Fruit fly (Drosophila melanogaster) whole organism, embryonic: Measurements from ENCODE around the gene Tusp.

Experiments
- ATbp ChIP-seq: fragments of 200-800 bp; sonication (Bioruptor generic); optimal IDR thresholded peaks from 2 replicates; lab custom pipeline; 2017; ENCODE audit warnings: missing biosample characterization, mild to moderate bottlenecking, missing genetic modification characterization, missing genetic modification reagents
- Bgb ChIP-seq: fragments of 200-800 bp; sonication (Bioruptor generic); IDR thresholded peaks from 2 replicates; pipeline ENCODE4 v1.3.6; 2022; ENCODE audit warnings: missing biosample characterization, missing genetic modification characterization; ENCODE audit not compliant: partially characterized antibody
- CG11696 ChIP-seq: fragments of 200-800 bp; sonication (Bioruptor generic); IDR thresholded peaks from 2 replicates; pipeline ENCODE4 v1.3.6; 2022; ENCODE audit warnings: missing biosample characterization, missing genetic modification characterization
- CG12219 ChIP-seq: fragments of 200-800 bp; sonication (Bioruptor generic); optimal IDR thresholded peaks from 3 replicates; lab custom pipeline; 2018; ENCODE audit warnings: missing biosample characterization, mild to moderate bottlenecking, missing genetic modification characterization
- CG12942 ChIP-seq: fragments of 200-800 bp; sonication (Bioruptor generic); optimal IDR thresholded peaks from 3 replicates; lab custom pipeline; 2016; ENCODE audit warnings: missing biosample characterization, missing genetic modification characterization
- CG13624 ChIP-seq: fragments of 200-800 bp; sonication (Bioruptor generic); optimal IDR thresholded peaks from 2 replicates; lab custom pipeline; 2016; ENCODE audit warnings: missing biosample characterization, missing genetic modification characterization
- CG16813 ChIP-seq: fragments of 200-800 bp; sonication (Bioruptor generic); IDR thresholded peaks from 3 replicates; pipeline ENCODE4 v1.3.6; 2022; ENCODE audit warnings: missing biosample characterization, missing genetic modification characterization; ENCODE audit not compliant: partially characterized antibody
- CG17361 ChIP-seq: fragments of 200-800 bp; sonication (Bioruptor generic); IDR thresholded peaks from 3 replicates; pipeline ENCODE4 v1.3.6; 2022; ENCODE audit warnings: missing biosample characterization, missing genetic modification characterization
- CG17802 ChIP-seq: fragments of 200-800 bp; sonication (Bioruptor generic); optimal IDR thresholded peaks from 2 replicates; lab custom pipeline; 2018; ENCODE audit warnings: missing biosample characterization, mild to moderate bottlenecking, missing genetic modification characterization, moderate library complexity
- CG1792 ChIP-seq: fragments of 200-800 bp; sonication (Bioruptor generic); optimal IDR thresholded peaks from 2 replicates; lab custom pipeline; 2016; ENCODE audit warnings: missing biosample characterization, missing genetic modification characterization
- CG18262 ChIP-seq: fragments of 200-800 bp; optimal IDR thresholded peaks from 3 replicates; lab custom pipeline; 2019; ENCODE audit warnings: missing biosample characterization, mild to moderate bottlenecking, missing genetic modification characterization, moderate library complexity
- CG2712 ChIP-seq: fragments of 200-800 bp; optimal IDR thresholded peaks from 3 replicates; lab custom pipeline; 2019; ENCODE audit warnings: missing biosample characterization, mild to moderate bottlenecking, missing genetic modification characterization, moderate library complexity
- CG2889 ChIP-seq: fragments of 200-800 bp; sonication (Bioruptor generic); IDR thresholded peaks from 3 replicates; pipeline ENCODE4 v1.3.6; 2022; ENCODE audit warnings: missing biosample characterization, missing genetic modification characterization
- CG31365 ChIP-seq: fragments of 200-800 bp; sonication (Bioruptor generic); optimal IDR thresholded peaks from 2 replicates; lab custom pipeline; 2018; ENCODE audit warnings: missing biosample characterization, mild to moderate bottlenecking, missing genetic modification characterization
- CG32532 ChIP-seq: fragments of 200-800 bp; sonication (Bioruptor generic); IDR thresholded peaks from 2 replicates; pipeline ENCODE4 v1.3.6; 2022; ENCODE audit warnings: missing biosample characterization, missing genetic modification characterization
- CG7963 ChIP-seq: fragments of 200-800 bp; sonication (Bioruptor generic); IDR thresholded peaks from 3 replicates; pipeline ENCODE4 v1.3.6; 2022; ENCODE audit warnings: missing biosample characterization, missing genetic modification characterization; ENCODE audit not compliant: partially characterized antibody
- CG7987 ChIP-seq: fragments of 200-800 bp; sonication (Bioruptor generic); optimal IDR thresholded peaks from 2 replicates; lab custom pipeline; 2018; ENCODE audit warnings: missing biosample characterization, mild to moderate bottlenecking, missing genetic modification characterization, moderate library complexity
- CG8089 ChIP-seq: fragments of 200-800 bp; sonication (Bioruptor generic); optimal IDR thresholded peaks from 3 replicates; lab custom pipeline; 2016; ENCODE audit warnings: missing biosample characterization, missing genetic modification characterization
- CG9437 ChIP-seq: fragments of 200-800 bp; sonication (Bioruptor generic); optimal IDR thresholded peaks from 2 replicates; lab custom pipeline; 2018; ENCODE audit warnings: missing biosample characterization, mild to moderate bottlenecking, missing genetic modification characterization
- CTCF ChIP-seq: fragments of 200-800 bp; sonication (Bioruptor generic); optimal IDR thresholded peaks from 2 replicates; lab custom pipeline; 2017; ENCODE audit warnings: missing biosample characterization, mild to moderate bottlenecking, missing genetic modification characterization, moderate library complexity
- Camta ChIP-seq: fragments of 200-800 bp; sonication (Bioruptor generic); optimal IDR thresholded peaks from 2 replicates; lab custom pipeline; 2016; ENCODE audit warnings: missing biosample characterization, missing genetic modification characterization
- CkIIα-i1 ChIP-seq: fragments of 200-800 bp; sonication (Bioruptor generic); IDR thresholded peaks from 2 replicates; pipeline ENCODE4 v1.3.6; 2022; ENCODE audit warnings: missing biosample characterization, missing genetic modification characterization
- D ChIP-seq, 2 experiments: fragments of 200-800 bp in 1 of 2; fragments of >200 bp in 1 of 2; sonication (Bioruptor generic) in 1 of 2; optimal IDR thresholded peaks; 2 replicates in 1 of 2; 3 replicates in 1 of 2; lab custom pipeline; 2017; ENCODE audit warnings: mild to moderate bottlenecking in 1 of 2, missing biosample characterization in 1 of 2, missing genetic modification characterization in 1 of 2, missing genetic modification reagents in 1 of 2
- E2f2 ChIP-seq: fragments of 200-800 bp; sonication (Bioruptor generic); IDR thresholded peaks from 2 replicates; pipeline ENCODE4 v1.3.6; 2022; ENCODE audit warnings: missing biosample characterization, missing genetic modification characterization
- Fer3 ChIP-seq: fragments of 200-800 bp; sonication (Bioruptor generic); optimal IDR thresholded peaks from 2 replicates; lab custom pipeline; 2018; ENCODE audit warnings: missing biosample characterization, mild to moderate bottlenecking, missing genetic modification characterization, moderate library complexity
- Gsc ChIP-seq: fragments of 200-800 bp; sonication (Bioruptor generic); IDR thresholded peaks from 2 replicates; pipeline ENCODE4 v1.3.6; 2022; ENCODE audit warnings: missing biosample characterization, missing genetic modification characterization
- HLHmδ ChIP-seq: fragments of 200-800 bp; sonication (Bioruptor generic); optimal IDR thresholded peaks from 2 replicates; lab custom pipeline; 2018; ENCODE audit warnings: missing biosample characterization, mild to moderate bottlenecking, missing genetic modification characterization, moderate library complexity
- Mad ChIP-seq: fragments of 200-800 bp; sonication (Bioruptor generic); optimal IDR thresholded peaks from 2 replicates; lab custom pipeline; 2016; ENCODE audit warnings: missing biosample characterization, missing genetic modification characterization
- Nf-YA ChIP-seq: fragments of 200-800 bp; sonication (Bioruptor generic); IDR thresholded peaks from 2 replicates; pipeline ENCODE4 v1.3.6; 2022; ENCODE audit warnings: missing biosample characterization, missing genetic modification characterization
- Oaz ChIP-seq: fragments of 200-800 bp; sonication (Bioruptor generic); IDR thresholded peaks from 2 replicates; pipeline ENCODE4 v1.3.6; 2022; ENCODE audit warnings: missing biosample characterization, missing genetic modification characterization
- Usf ChIP-seq: fragments of 200-800 bp; sonication (Bioruptor generic); optimal IDR thresholded peaks from 2 replicates; lab custom pipeline; 2017; ENCODE audit warnings: missing genotype, missing biosample characterization, missing genetic modification characterization
- Vsx1 ChIP-seq: fragments of 200-800 bp; sonication (Bioruptor generic); optimal IDR thresholded peaks from 2 replicates; lab custom pipeline; 2017; ENCODE audit warnings: missing biosample characterization, mild to moderate bottlenecking, missing genetic modification characterization, missing genetic modification reagents
- al ChIP-seq: fragments of 200-800 bp; sonication (Bioruptor generic); IDR thresholded peaks from 2 replicates; pipeline ENCODE4 v1.3.6; 2022; ENCODE audit warnings: missing biosample characterization, missing genetic modification characterization
- caup ChIP-seq: fragments of 200-800 bp; sonication (Bioruptor generic); optimal IDR thresholded peaks from 3 replicates; lab custom pipeline; 2017; ENCODE audit warnings: missing biosample characterization, mild to moderate bottlenecking, missing genetic modification characterization, moderate library complexity; ENCODE audit not compliant: severe bottlenecking
- dpn ChIP-seq, 2 experiments: fragments of 200-800 bp; sonication (Bioruptor generic); optimal IDR thresholded peaks; 3 replicates each; lab custom pipeline; 2016; ENCODE audit warnings: missing biosample characterization in 2 of 2, missing genetic modification characterization in 2 of 2
- fd64A ChIP-seq: fragments of 200-800 bp; sonication (Bioruptor generic); optimal IDR thresholded peaks from 3 replicates; lab custom pipeline; 2018; ENCODE audit warnings: missing biosample characterization, mild to moderate bottlenecking, missing genetic modification characterization
- gce ChIP-seq: fragments of 200-800 bp; sonication (Bioruptor generic); IDR thresholded peaks from 3 replicates; pipeline ENCODE4 v1.3.6; 2022; ENCODE audit warnings: missing biosample characterization, missing genetic modification characterization
- jing ChIP-seq: fragments of 200-800 bp; sonication (Bioruptor generic); optimal IDR thresholded peaks from 2 replicates; lab custom pipeline; 2018; ENCODE audit warnings: missing biosample characterization, mild to moderate bottlenecking, missing genetic modification characterization
- jumu ChIP-seq: fragments of 200-800 bp; sonication (Bioruptor generic); optimal IDR thresholded peaks from 3 replicates; lab custom pipeline; 2016; ENCODE audit warnings: missing biosample characterization, missing genetic modification characterization
- luna ChIP-seq: fragments of 200-800 bp; sonication (Bioruptor generic); optimal IDR thresholded peaks from 2 replicates; lab custom pipeline; 2016; ENCODE audit warnings: missing biosample characterization, missing genetic modification characterization
- nmo ChIP-seq: fragments of 200-800 bp; sonication (Bioruptor generic); optimal IDR thresholded peaks from 2 replicates; lab custom pipeline; 2018; ENCODE audit warnings: missing biosample characterization, mild to moderate bottlenecking, missing genetic modification characterization, moderate library complexity
- p53 ChIP-seq: fragments of 200-800 bp; sonication (Bioruptor generic); optimal IDR thresholded peaks from 2 replicates; lab custom pipeline; 2016; ENCODE audit warnings: missing biosample characterization, missing genetic modification characterization
- pfk ChIP-seq: fragments of 200-800 bp; sonication (Bioruptor generic); optimal IDR thresholded peaks from 2 replicates; lab custom pipeline; 2018; ENCODE audit warnings: missing biosample characterization, mild to moderate bottlenecking, missing genetic modification characterization, moderate library complexity
- prd ChIP-seq, 3 experiments: fragments of >200 bp in 2 of 3; fragments of 200-800 bp in 1 of 3; sonication (Bioruptor generic) in 1 of 3; optimal IDR thresholded peaks in 2 of 3; IDR thresholded peaks in 1 of 3; 2 replicates in 2 of 3; 3 replicates in 1 of 3; pipeline versions ENCODE4 v1.3.6 to Lab custom; 2017 to 2022; ENCODE audit warnings: missing biosample characterization in 1 of 3, missing genetic modification characterization in 1 of 3
- psq ChIP-seq: fragments of 200-800 bp; sonication (Bioruptor generic); optimal IDR thresholded peaks from 2 replicates; lab custom pipeline; 2017; ENCODE audit warnings: missing biosample characterization, missing genetic modification characterization
- ro ChIP-seq: fragments of 200-800 bp; sonication (Bioruptor generic); IDR thresholded peaks from 2 replicates; pipeline ENCODE4 v1.3.6; 2022; ENCODE audit warnings: missing biosample characterization, missing genetic modification characterization
- sens ChIP-seq: fragments of 200-800 bp; sonication (Bioruptor generic); peaks from one replicate; lab custom pipeline; 2016; ENCODE audit warnings: missing biosample characterization, missing genetic modification characterization
- tll ChIP-seq, 2 experiments: fragments of 200-800 bp in 1 of 2; fragments of >200 bp in 1 of 2; sonication (Bioruptor generic) in 1 of 2; optimal IDR thresholded peaks; 2 replicates each; lab custom pipeline; 2017 to 2019; ENCODE audit warnings: missing biosample characterization in 2 of 2, missing genetic modification characterization in 2 of 2, mild to moderate bottlenecking in 1 of 2, moderate library complexity in 1 of 2
- wor ChIP-seq: fragments of 200-800 bp; sonication (Bioruptor generic); IDR thresholded peaks from 2 replicates; pipeline ENCODE4 v1.3.6; 2022; ENCODE audit warnings: missing biosample characterization, missing genetic modification characterization

The Tusp gene

dm6 chr3R:27557970-27558659 lies 49.6 kb upstream of the Tusp start (continued):
- TF ChIP-seq Mad (GFP tag; lab: Kevin White, UChicago) (no peak), CG12219 (GFP tag; lab: Kevin White, UChicago) (no peak), CG9437 (GFP tag; lab: Kevin White, UChicago) (no peak), CG11696 (GFP tag; lab: Robert Waterston, UW) (peak; percentile 88), ATbp (GFP tag; lab: Kevin White, UChicago) (peak; percentile 4), D (optimal IDR thresholded peaks at IDR 0.05; lab: Kevin White, UChicago) (no peak), D (GFP tag; optimal IDR thresholded peaks at IDR 0.05; lab: Kevin White, UChicago) (no peak), CG18262 (peak; percentile 38), CG17802 (no peak), nmo (GFP tag; lab: Kevin White, UChicago) (peak; percentile 25), E2f2 (GFP tag; lab: Robert Waterston, UW) (no peak), jing (GFP tag; lab: Kevin White, UChicago) (no peak), fd64A (GFP tag; lab: Kevin White, UChicago) (no peak), tll (GFP tag; optimal IDR thresholded peaks at IDR 0.05; lab: Kevin White, UChicago) (no peak), Usf (GFP tag; lab: Kevin White, UChicago) (no peak), CG13624 (GFP tag; lab: Kevin White, UChicago) (no peak), al (GFP tag; lab: Robert Waterston, UW) (no peak), CG2712 (tag; lab: Kevin White, UChicago) (peak; percentile 38), CkIIα-i1 (GFP tag; lab: Robert Waterston, UW) (no peak), CTCF (GFP tag; lab: Kevin White, UChicago) (no peak), CG32532 (0 out of 2 replicates have a peak, but pooled peaks have one; percentile 13), prd (optimal IDR thresholded peaks at IDR 0.05; lab: Kevin White, UChicago) (no peak), prd (GFP tag; IDR thresholded peaks at IDR 0.05; lab: Robert Waterston, UW) (no peak), CG8089 (GFP tag; lab: Kevin White, UChicago) (no peak), gce (GFP tag; lab: Robert Waterston, UW) (0 out of 3 replicates have a peak, but pooled peaks have one; percentile 25), CG7987 (GFP tag; lab: Kevin White, UChicago) (no peak), wor (no peak), dpn (GFP tag; optimal IDR thresholded peaks at IDR 0.05; lab: Kevin White, UChicago) (no peak), Fer3 (tag; lab: Kevin White, UChicago) (no peak), pfk (GFP tag; lab: Kevin White, UChicago) (no peak), ro (no peak), CG16813 (0 out of 3 replicates have a peak, but pooled peaks have one; percentile 7), Bgb (GFP tag; lab: Robert Waterston, UW) (no peak), Oaz (GFP tag; lab: Robert Waterston, UW) (no peak), HLHmδ (GFP tag; lab: Kevin White, UChicago) (no peak), p53 (GFP tag; lab: Kevin White, UChicago) (no peak), Vsx1 (GFP tag; lab: Kevin White, UChicago) (no peak), CG7963 (GFP tag; lab: Robert Waterston, UW) (no peak), Gsc (no peak), CG17361 (GFP tag; lab: Robert Waterston, UW) (0 out of 3 replicates have a peak, but pooled peaks have one; percentile 19), Camta (no peak), CG31365 (tag; lab: Kevin White, UChicago) (no peak), CG2889 (GFP tag; lab: Robert Waterston, UW) (no peak), luna (GFP tag; lab: Kevin White, UChicago) (no peak), CG12942 (no peak), caup (GFP tag; lab: Kevin White, UChicago) (no peak), psq (GFP tag; lab: Kevin White, UChicago) (no peak), jumu (GFP tag; lab: Kevin White, UChicago) (no peak), Nf-YA (GFP tag; lab: Robert Waterston, UW) (no peak), sens (GFP tag; lab: Kevin White, UChicago) (peak; percentile 74), CG1792 (GFP tag; lab: Kevin White, UChicago) (no peak)
